Worm (Caenorhabditis elegans) whole organism, early embryonic: Measurements from ENCODE around the gene C16C10.9.
A peak's percentile ranks its signal among the peaks of the same experiment; 100 is the strongest.

Experiments used
- B0310.2 ChIP-seq: sonication (generic microtip); optimal IDR thresholded peaks from 2 replicates; lab custom pipeline; 2016; ENCODE audit warnings: mild to moderate bottlenecking, missing genetic modification characterization, missing compliant biosample characterization
- F13C5.2 ChIP-seq: sonication (generic microtip); optimal IDR thresholded peaks from 2 replicates; lab custom pipeline; 2017; ENCODE audit warnings: mild to moderate bottlenecking, missing genetic modification characterization, inconsistent platforms, missing compliant biosample characterization
- aly-1 ChIP-seq: sonication (generic microtip); optimal IDR thresholded peaks from 2 replicates; lab custom pipeline; 2016; ENCODE audit warnings: missing genetic modification characterization, missing compliant biosample characterization
- ama-1 ChIP-seq: fragments of 150-350 bp; optimal IDR thresholded peaks from 2 replicates; lab custom pipeline; 2014
- ceh-13 ChIP-seq: fragments of 200-800 bp; sonication (Bioruptor generic); optimal IDR thresholded peaks from 2 replicates; lab custom pipeline; 2018; ENCODE audit warnings: mild to moderate bottlenecking, missing genetic modification characterization, missing compliant biosample characterization
- ceh-36 ChIP-seq: sonication (generic microtip); optimal IDR thresholded peaks from 2 replicates; lab custom pipeline; 2016; ENCODE audit warnings: missing genetic modification characterization, inconsistent platforms, missing compliant biosample characterization
- ets-7 ChIP-seq: sonication (generic microtip); optimal IDR thresholded peaks from 2 replicates; lab custom pipeline; 2016; ENCODE audit warnings: missing genotype, missing genetic modification characterization, missing compliant biosample characterization
- flt-1 ChIP-seq: fragments of 200-800 bp; sonication (Bioruptor generic); IDR thresholded peaks from 2 replicates; pipeline ENCODE4 v1.3.6; 2022; ENCODE audit warnings: missing genetic modification characterization, missing compliant biosample characterization
- hmbx-1 ChIP-seq: sonication (generic microtip); optimal IDR thresholded peaks from 2 replicates; lab custom pipeline; 2016; ENCODE audit warnings: mild to moderate bottlenecking, missing genetic modification characterization, missing compliant biosample characterization
- hmg-4 ChIP-seq: fragments of 200-800 bp; sonication (Bioruptor generic); optimal IDR thresholded peaks from 2 replicates; lab custom pipeline; 2018; ENCODE audit warnings: mild to moderate bottlenecking, missing genetic modification characterization, missing compliant biosample characterization
- hnd-1 ChIP-seq: sonication (generic microtip); optimal IDR thresholded peaks from 2 replicates; lab custom pipeline; 2016; ENCODE audit warnings: missing genetic modification characterization, missing compliant biosample characterization
- pes-1 ChIP-seq: fragments of 200-800 bp; sonication (Bioruptor generic); IDR thresholded peaks from 2 replicates; pipeline ENCODE4 v1.3.6; 2022; ENCODE audit warnings: missing genetic modification reagents, missing genetic modification characterization, missing compliant biosample characterization
- scrt-1 ChIP-seq: fragments of 200-800 bp; sonication (Bioruptor generic); IDR thresholded peaks from 2 replicates; pipeline ENCODE4 v1.3.6; 2022; ENCODE audit warnings: missing genetic modification characterization, missing compliant biosample characterization
- sea-1 ChIP-seq: fragments of 200-800 bp; sonication (Bioruptor generic); conservative IDR thresholded peaks from 2 replicates; pipeline ENCODE4 v1.3.6; 2022; ENCODE audit warnings: missing genetic modification characterization, missing compliant biosample characterization
- tbx-11 ChIP-seq: fragments of 200-800 bp; sonication (Bioruptor generic); IDR thresholded peaks from 2 replicates; pipeline ENCODE4 v1.3.6; 2022; ENCODE audit warnings: missing genetic modification characterization, missing compliant biosample characterization
- tbx-37 ChIP-seq: fragments of 200-800 bp; sonication (Bioruptor generic); conservative IDR thresholded peaks from 2 replicates; pipeline ENCODE4 v1.3.6; 2022; ENCODE audit warnings: missing genetic modification reagents, missing genetic modification characterization, missing compliant biosample characterization
- tra-4 ChIP-seq: sonication (generic microtip); optimal IDR thresholded peaks from 2 replicates; lab custom pipeline; 2017; ENCODE audit warnings: missing genetic modification characterization, missing compliant biosample characterization

Gene C16C10.9

DNA sequence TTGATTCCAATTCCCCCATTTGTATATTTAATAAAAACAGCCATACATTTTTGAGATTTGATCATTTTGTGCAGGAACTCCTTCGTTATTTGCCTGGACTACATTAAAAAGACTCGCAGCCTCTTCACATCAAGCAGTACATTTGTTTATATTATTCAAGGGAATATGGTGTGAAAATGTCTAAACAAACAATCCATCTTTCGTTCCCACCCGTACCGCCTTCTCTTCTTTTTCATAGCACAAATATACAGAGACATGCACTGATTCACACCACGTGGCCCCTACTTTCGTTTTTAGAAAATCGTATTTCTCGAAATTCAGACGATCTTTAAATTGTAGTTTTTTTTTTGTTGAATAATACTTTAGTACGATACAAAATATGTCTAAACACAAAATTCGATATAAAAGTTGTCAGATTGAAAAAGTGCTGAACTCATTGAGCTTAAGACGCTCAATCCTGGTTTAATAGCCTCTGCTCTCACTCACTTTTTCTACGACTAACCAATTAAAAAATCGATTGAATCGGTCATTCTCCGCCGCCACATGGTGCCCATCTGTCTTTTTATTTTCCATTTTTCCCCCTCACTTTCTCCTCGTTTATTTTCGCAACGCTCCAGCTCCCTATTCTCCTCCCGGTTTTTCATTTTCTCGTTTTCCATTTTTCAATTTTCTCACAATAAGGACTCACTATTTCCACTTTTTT lies 38.3 kb upstream of the C16C10.9 start:
- TF ChIP-seq sea-1 (GFP tag; lab: Robert Waterston, UW) (0 out of 2 replicates have a peak, but pooled peaks have one; percentile 35), pes-1 (GFP tag; lab: Robert Waterston, UW) (no peak), ceh-13 (GFP tag; lab: Kevin White, UChicago) (no peak), F13C5.2 (no peak), tra-4 (tag; lab: Kevin White, UChicago) (no peak), tbx-37 (GFP tag; lab: Robert Waterston, UW) (0 out of 2 replicates have a peak, but pooled peaks have one; percentile 5), aly-1 (no peak), ceh-36 (tag; lab: Kevin White, UChicago) (no peak), flt-1 (GFP tag; lab: Robert Waterston, UW) (no peak), hmbx-1 (no peak), hmg-4 (GFP tag; lab: Kevin White, UChicago) (no peak)

DNA sequence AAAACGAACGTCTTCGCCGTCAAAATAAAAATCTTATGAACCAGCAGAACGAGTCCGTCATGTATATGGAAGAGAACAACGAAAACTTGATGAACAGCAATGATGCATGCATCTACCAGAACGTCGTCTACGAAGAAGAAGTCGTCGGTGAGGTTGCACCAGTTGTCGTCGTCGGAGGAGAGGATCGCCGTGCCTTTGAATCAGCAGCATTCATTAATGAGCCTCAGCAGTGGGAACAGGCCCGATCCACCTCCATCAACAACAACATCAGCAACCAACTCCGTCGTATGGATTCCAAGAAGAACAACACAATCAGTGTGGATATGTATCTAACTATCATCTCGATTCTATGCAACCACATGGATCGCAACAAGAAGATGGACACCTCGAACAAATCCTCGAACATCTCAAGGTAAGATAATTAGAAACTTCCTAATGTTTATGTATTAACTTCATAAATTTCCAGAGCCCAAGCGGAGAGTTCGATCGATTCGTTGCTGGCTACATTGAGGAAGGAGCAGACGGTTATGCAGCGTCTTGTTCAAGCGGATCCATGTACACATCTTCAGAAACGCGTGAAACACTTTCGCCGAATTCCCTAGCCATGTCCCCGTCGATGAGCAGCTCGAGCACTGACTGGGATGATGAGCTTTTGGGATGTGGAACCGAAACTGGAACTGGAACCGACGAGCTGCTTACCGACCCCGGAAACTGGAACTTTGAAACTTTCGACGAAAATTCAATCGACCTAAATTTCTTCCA lies 37.3 kb upstream of the C16C10.9 start:
- no peak for TF ChIP-seq ets-7
- TF ChIP-seq hnd-1 (tag; lab: Kevin White, UChicago), result no peak
- no peak for TF ChIP-seq tra-4 (tag; lab: Kevin White, UChicago)
- no peak for TF ChIP-seq F13C5.2
- no peak for TF ChIP-seq sea-1 (GFP tag; lab: Robert Waterston, UW)
- no peak for TF ChIP-seq flt-1 (GFP tag; lab: Robert Waterston, UW)
- TF ChIP-seq B0310.2 (tag; lab: Kevin White, UChicago), result no peak
- no peak for TF ChIP-seq ama-1 (lab: Kevin White, UChicago)
- no peak for TF ChIP-seq hmbx-1
- TF ChIP-seq hmg-4 (GFP tag; lab: Kevin White, UChicago), result no peak
- no peak for TF ChIP-seq tbx-11

- TF ChIP-seq aly-1, result peak; percentile 15
- no peak for TF ChIP-seq scrt-1 (GFP tag; lab: Robert Waterston, UW)
- no peak for TF ChIP-seq flt-1 (GFP tag; lab: Robert Waterston, UW)
- TF ChIP-seq ceh-13 (GFP tag; lab: Kevin White, UChicago), result no peak
- 0 out of 2 replicates have a peak, but pooled peaks have one; percentile 21 for TF ChIP-seq sea-1 (GFP tag; lab: Robert Waterston, UW)
- TF ChIP-seq hmg-4 (GFP tag; lab: Kevin White, UChicago), result peak; percentile 42
- peak; percentile 62 for TF ChIP-seq B0310.2 (tag; lab: Kevin White, UChicago)
- TF ChIP-seq hmbx-1, result no peak
- no peak for TF ChIP-seq ets-7
- no peak for TF ChIP-seq tbx-37 (GFP tag; lab: Robert Waterston, UW)
- TF ChIP-seq ama-1 (lab: Kevin White, UChicago), result peak; percentile 6
- TF ChIP-seq tra-4 (tag; lab: Kevin White, UChicago), result no peak
- no peak for TF ChIP-seq ceh-36 (tag; lab: Kevin White, UChicago)
- TF ChIP-seq hnd-1 (tag; lab: Kevin White, UChicago), result no peak
- no peak for TF ChIP-seq tbx-11
- peak; percentile 63 for TF ChIP-seq F13C5.2
- no peak for TF ChIP-seq pes-1 (GFP tag; lab: Robert Waterston, UW)
Measured at ce11 chrIII:4193659-4194103, 36.5 kb upstream of the C16C10.9 start, which contains the start of gene xbp-1. xbp-1 (plus strand) TSS chrIII:4193809.

DNA sequence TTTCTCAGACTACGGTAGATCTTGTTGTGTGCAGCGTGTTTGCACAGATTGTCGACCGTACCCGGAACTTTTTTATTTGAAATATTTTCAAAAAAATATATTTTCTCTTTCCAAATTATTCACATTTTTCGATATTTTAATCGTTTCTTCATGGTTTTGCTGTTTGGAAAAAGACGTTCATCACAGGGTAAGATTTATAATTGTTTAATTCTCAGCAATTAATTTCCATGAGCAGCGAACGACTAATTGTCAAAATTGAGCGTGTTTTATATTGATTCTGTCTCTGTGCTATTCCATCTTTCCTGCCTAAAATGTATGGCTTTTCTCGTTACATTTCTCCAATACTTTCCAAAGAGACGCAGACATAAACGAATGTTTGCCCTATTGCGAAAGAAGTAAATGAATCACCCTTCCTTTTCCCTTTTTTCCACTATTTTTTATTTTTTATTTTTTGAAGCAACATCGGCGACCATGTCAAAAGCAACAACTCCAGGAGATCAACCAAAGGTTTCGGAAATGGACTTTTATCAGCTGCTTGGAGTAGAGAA lies 34.0 kb upstream of the C16C10.9 start, which contains the start of gene dnj-16:
dnj-16 (plus strand) TSS at position 51 of the 548 bp plus-strand sequence.
- no peak for TF ChIP-seq tbx-11
- peak; percentile 9 for TF ChIP-seq F13C5.2

DNA sequence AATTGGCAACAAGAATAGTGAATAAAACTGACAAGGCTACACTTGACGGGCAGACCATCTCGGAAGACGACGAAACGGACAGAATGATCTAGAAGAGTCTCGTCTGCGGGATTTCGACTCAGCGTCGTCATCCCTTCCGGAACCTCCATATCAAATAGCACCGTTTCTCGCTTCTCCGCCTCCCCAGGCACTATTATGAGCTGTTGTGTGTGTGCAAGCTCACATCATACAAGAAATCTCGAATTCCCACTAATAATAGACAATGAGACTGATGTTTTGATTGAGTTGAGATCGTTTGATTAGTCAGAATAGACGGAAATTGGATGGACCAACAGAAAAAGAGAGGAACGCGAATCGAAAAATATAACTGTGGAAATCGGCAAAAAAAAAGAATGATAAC lies 33.0 kb upstream of the C16C10.9 start, which contains the start of gene spp-28:
spp-28 (minus strand) TSS at position 101 of the 400 bp plus-strand sequence.
- TF ChIP-seq tbx-11 (no peak), F13C5.2 (no peak), scrt-1 (GFP tag; lab: Robert Waterston, UW) (no peak), ceh-13 (GFP tag; lab: Kevin White, UChicago) (no peak), sea-1 (GFP tag; lab: Robert Waterston, UW) (no peak), B0310.2 (tag; lab: Kevin White, UChicago) (no peak)

- TF ChIP-seq scrt-1 (GFP tag; lab: Robert Waterston, UW), result no peak
- no peak for TF ChIP-seq flt-1 (GFP tag; lab: Robert Waterston, UW)
- TF ChIP-seq hmg-4 (GFP tag; lab: Kevin White, UChicago), result no peak
- TF ChIP-seq pes-1 (GFP tag; lab: Robert Waterston, UW), result no peak
- TF ChIP-seq tra-4 (tag; lab: Kevin White, UChicago), result no peak
- TF ChIP-seq B0310.2 (tag; lab: Kevin White, UChicago), result no peak
- no peak for TF ChIP-seq tbx-11
- no peak for TF ChIP-seq hmbx-1
- TF ChIP-seq aly-1, result no peak
- no peak for TF ChIP-seq ama-1 (lab: Kevin White, UChicago)
Measured at ce11 chrIII:4189602-4190001, 32.4 kb upstream of the C16C10.9 start.

DNA sequence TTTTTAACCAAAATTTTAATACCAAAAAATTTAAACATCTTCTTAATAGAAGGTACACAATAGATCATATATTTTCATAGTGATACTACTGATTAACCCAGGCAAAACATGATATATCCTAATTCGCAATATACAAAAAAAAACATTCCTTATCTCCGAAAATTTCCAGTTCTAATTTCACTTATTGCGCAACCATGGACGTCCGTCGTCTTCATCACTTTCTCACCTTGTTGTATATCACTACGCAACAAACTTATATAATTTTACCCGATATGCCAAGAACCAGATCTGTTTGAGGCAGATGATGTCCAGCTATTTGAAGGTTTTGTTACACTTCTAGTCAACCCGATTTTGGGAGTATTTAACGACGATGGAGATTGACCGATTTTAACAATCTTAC lies 30.6 kb upstream of the C16C10.9 start, which contains the start of gene R74.2:
R74.2 (plus strand) TSS at position 316 of the 400 bp plus-strand sequence.
- TF ChIP-seq tbx-11 (no peak), scrt-1 (GFP tag; lab: Robert Waterston, UW) (no peak), pes-1 (GFP tag; lab: Robert Waterston, UW) (no peak)
